Fruit fly (Drosophila melanogaster): ENCODE measurements around the gene Polr2J.

The Polr2J gene

dm6 chr2L:17430602-17431358 lies 20.6 kb upstream of the Polr2J start:
- no peak for TF ChIP-seq CTCF (optimal IDR thresholded peaks at IDR 0.05)
- TF ChIP-seq CG8478 (optimal IDR thresholded peaks at IDR 0.05) = no peak

- TF ChIP-seq CTCF (optimal IDR thresholded peaks at IDR 0.05) (no peak), CG8478 (optimal IDR thresholded peaks at IDR 0.05) (no peak)
Measured at dm6 chr2L:17429788-17430587, 19.8 kb upstream of the Polr2J start.

dm6 chr2L:17427929-17428456 lies 17.8 kb upstream of the Polr2J start:
- TF ChIP-seq CG8478 (optimal IDR thresholded peaks at IDR 0.05) (no peak), CTCF (optimal IDR thresholded peaks at IDR 0.05) (no peak)

- TF ChIP-seq CTCF (optimal IDR thresholded peaks at IDR 0.05) = no peak
- TF ChIP-seq CG8478 (optimal IDR thresholded peaks at IDR 0.05) = no peak
Measured at dm6 chr2L:17427187-17427586, 17.0 kb upstream of the Polr2J start.

- no peak for TF ChIP-seq CG8478 (optimal IDR thresholded peaks at IDR 0.05)
- TF ChIP-seq CTCF (optimal IDR thresholded peaks at IDR 0.05) = no peak
Measured at dm6 chr2L:17425412-17425811, 15.2 kb upstream of the Polr2J start.

dm6 chr2L:17425005-17425404 lies 14.8 kb upstream of the Polr2J start:
- TF ChIP-seq CTCF (optimal IDR thresholded peaks at IDR 0.05) (no peak), CG8478 (optimal IDR thresholded peaks at IDR 0.05) (no peak)

- TF ChIP-seq CG8478 (optimal IDR thresholded peaks at IDR 0.05) = no peak
- TF ChIP-seq CTCF (optimal IDR thresholded peaks at IDR 0.05) = no peak
Measured at dm6 chr2L:17422089-17422488, 11.9 kb upstream of the Polr2J start.

dm6 chr2L:17421366-17421765 lies 11.2 kb upstream of the Polr2J start:
- TF ChIP-seq CTCF (optimal IDR thresholded peaks at IDR 0.05) (no peak), CG8478 (optimal IDR thresholded peaks at IDR 0.05) (no peak)

- TF ChIP-seq CG8478 (optimal IDR thresholded peaks at IDR 0.05) = no peak
- TF ChIP-seq CTCF (optimal IDR thresholded peaks at IDR 0.05) = no peak
Measured at dm6 chr2L:17420419-17420818, 10.2 kb upstream of the Polr2J start.

dm6 chr2L:17412533-17412932 lies 2.3 kb upstream of the Polr2J start, which contains the start of gene Rsph9:
Rsph9 (minus strand) TSS chr2L:17412633.
- TF ChIP-seq CTCF (optimal IDR thresholded peaks at IDR 0.05) (no peak), CG8478 (optimal IDR thresholded peaks at IDR 0.05) (no peak)

dm6 chr2L:17402493-17402892 lies 7.7 kb downstream of the Polr2J start:
- no peak for TF ChIP-seq CTCF (optimal IDR thresholded peaks at IDR 0.05)
- TF ChIP-seq CG8478 (optimal IDR thresholded peaks at IDR 0.05) = no peak

- no peak for TF ChIP-seq CTCF (optimal IDR thresholded peaks at IDR 0.05)
- TF ChIP-seq CG8478 (optimal IDR thresholded peaks at IDR 0.05) = no peak
Measured at dm6 chr2L:17397372-17397771, 12.8 kb downstream of the Polr2J start.

- no peak for TF ChIP-seq CTCF (optimal IDR thresholded peaks at IDR 0.05)
- no peak for TF ChIP-seq CG8478 (optimal IDR thresholded peaks at IDR 0.05)
Measured at dm6 chr2L:17394939-17395338, 15.3 kb downstream of the Polr2J start.

- TF ChIP-seq CG8478 (optimal IDR thresholded peaks at IDR 0.05) (no peak), CTCF (optimal IDR thresholded peaks at IDR 0.05) (no peak)
Measured at dm6 chr2L:17390782-17391181, 19.4 kb downstream of the Polr2J start.

- TF ChIP-seq CG8478 (optimal IDR thresholded peaks at IDR 0.05) (no peak), CTCF (optimal IDR thresholded peaks at IDR 0.05) (no peak)
Measured at dm6 chr2L:17389104-17389503, 21.1 kb downstream of the Polr2J start.
